Fruit fly (Drosophila melanogaster): ENCODE data around the gene CG31436.

DNA sequence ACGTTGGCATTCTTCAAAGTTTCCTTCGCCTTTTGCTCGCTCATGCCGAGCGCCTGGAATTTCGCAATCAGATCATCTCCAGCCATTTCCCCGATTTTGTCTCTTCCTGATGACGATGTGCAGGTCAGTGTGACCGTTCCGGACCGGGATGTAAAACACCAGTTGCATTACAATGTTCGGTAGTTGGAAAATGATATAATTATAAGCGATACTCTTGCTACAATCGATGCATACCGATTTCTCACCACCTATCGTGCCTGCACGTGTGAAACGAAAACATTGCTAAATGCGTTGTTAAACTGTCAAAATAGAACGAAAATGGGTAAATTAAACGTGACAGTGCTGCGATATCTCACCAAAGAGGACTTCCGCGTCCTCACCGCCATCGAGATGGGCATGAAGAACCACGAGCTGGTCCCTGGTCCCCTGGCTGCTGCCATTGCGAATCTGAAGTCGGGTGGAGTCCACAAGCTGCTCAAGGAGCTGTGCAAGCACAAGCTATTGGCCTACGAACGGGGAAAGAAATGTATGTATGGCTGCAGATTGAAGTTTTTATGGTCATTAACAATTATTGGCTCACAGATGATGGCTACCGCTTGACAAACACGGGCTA lies 38.2 kb upstream of the CG31436 start, which contains the start of the genes GlnRS and RIOK2:
- peak; percentile 73 for TF ChIP-seq bab1 (GFP tag; optimal IDR thresholded peaks at IDR 0.05)
- peak; percentile 100 for TF ChIP-seq Mnt (GFP tag; optimal IDR thresholded peaks at IDR 0.05)
- peak; percentile 4 for TF ChIP-seq CG14711 (tag; optimal IDR thresholded peaks at IDR 0.05)
- peak; percentile 3 for TF ChIP-seq Clk (GFP tag; optimal IDR thresholded peaks at IDR 0.05)
- peak; percentile 21 for TF ChIP-seq tj (GFP tag; optimal IDR thresholded peaks at IDR 0.05)
- no peak for TF ChIP-seq CG33017 (tag; optimal IDR thresholded peaks at IDR 0.05)
- TF ChIP-seq CG5204 (GFP tag; optimal IDR thresholded peaks at IDR 0.05): no peak

All from whole organism, adult.